Fruit fly (Drosophila melanogaster): Measurements from ENCODE around the gene CG13373.

DNA sequence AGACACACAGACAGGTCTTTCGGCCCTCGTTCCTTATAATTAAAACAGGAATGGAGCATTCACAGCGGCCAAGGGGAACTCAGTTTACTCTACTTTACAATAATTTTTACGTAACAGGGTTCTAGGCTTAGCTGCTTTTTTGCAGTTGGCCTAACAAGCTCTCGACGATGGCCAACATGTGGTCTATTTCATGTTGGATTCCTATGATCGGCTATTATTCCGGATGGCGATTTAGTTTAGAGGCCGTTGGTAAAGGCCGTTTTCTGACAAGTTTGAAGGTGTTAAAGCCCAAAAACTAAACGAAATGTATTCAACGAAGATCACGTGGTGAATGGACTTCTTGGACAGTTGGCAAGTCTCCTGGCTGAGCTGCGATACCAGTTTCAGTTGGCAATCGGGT lies 30.8 kb upstream of the CG13373 start:
- TF ChIP-seq psq (optimal IDR thresholded peaks at IDR 0.05) (no peak), Sin3A (optimal IDR thresholded peaks at IDR 0.05) (no peak), Myc (optimal IDR thresholded peaks at IDR 0.05) (no peak), h (optimal IDR thresholded peaks at IDR 0.05) (no peak)
